Worm (Caenorhabditis elegans) whole organism, mixed stage, embryonic: ENCODE data around the gene Y4C6B.3.

ENCODE experiments used
- blmp-1 ChIP-seq: fragments of 150-350 bp; optimal IDR thresholded peaks from 2 replicates; lab custom pipeline; 2014; ENCODE audit warnings: missing biosample characterization, missing genetic modification characterization
- ceh-39 ChIP-seq: fragments of 150-350 bp; optimal IDR thresholded peaks from 2 replicates; lab custom pipeline; 2014; ENCODE audit warnings: missing biosample characterization, missing genetic modification characterization
- ceh-43 ChIP-seq: fragments of 200-800 bp; sonication (Bioruptor generic); optimal IDR thresholded peaks from 2 replicates; lab custom pipeline; 2018; ENCODE audit warnings: mild to moderate bottlenecking, missing genetic modification characterization, moderate library complexity, missing compliant biosample characterization
- ceh-83 ChIP-seq: fragments of 200-800 bp; sonication (Bioruptor generic); optimal IDR thresholded peaks from 2 replicates; lab custom pipeline; 2018; ENCODE audit warnings: mild to moderate bottlenecking, missing genetic modification characterization, missing compliant biosample characterization
- ces-1 ChIP-seq: fragments of 150-350 bp; optimal IDR thresholded peaks from 2 replicates; lab custom pipeline; 2014; ENCODE audit warnings: missing biosample characterization, missing genetic modification reagents, missing genetic modification characterization
- drap-1 ChIP-seq: fragments of 200-800 bp; sonication (Bioruptor generic); optimal IDR thresholded peaks from 3 replicates; lab custom pipeline; 2018; ENCODE audit warnings: mild to moderate bottlenecking, missing genetic modification characterization, missing compliant biosample characterization
- elt-3 ChIP-seq: fragments of 150-350 bp; optimal IDR thresholded peaks from 2 replicates; lab custom pipeline; 2014; ENCODE audit warnings: missing biosample characterization, missing genetic modification characterization
- flh-1 ChIP-seq: fragments of 200-800 bp; sonication (Bioruptor generic); optimal IDR thresholded peaks from 2 replicates; lab custom pipeline; 2018; ENCODE audit warnings: mild to moderate bottlenecking, missing genetic modification characterization, moderate library complexity, missing compliant biosample characterization
- ham-2 ChIP-seq: fragments of 200-800 bp; sonication (Bioruptor generic); optimal IDR thresholded peaks from 2 replicates; lab custom pipeline; 2018; ENCODE audit warnings: mild to moderate bottlenecking, missing genetic modification characterization, missing compliant biosample characterization
- lin-13 ChIP-seq: fragments of 150-350 bp; optimal IDR thresholded peaks from 2 replicates; lab custom pipeline; 2014; ENCODE audit warnings: missing biosample characterization, missing genetic modification characterization
- lin-32 ChIP-seq: fragments of 200-800 bp; sonication (Bioruptor generic); optimal IDR thresholded peaks from 2 replicates; lab custom pipeline; 2018; ENCODE audit warnings: mild to moderate bottlenecking, missing genetic modification characterization, missing compliant biosample characterization
- lsy-2 ChIP-seq: fragments of 150-350 bp; optimal IDR thresholded peaks from 2 replicates; lab custom pipeline; 2014; ENCODE audit warnings: missing biosample characterization, missing genetic modification characterization
- mab-5 ChIP-seq: fragments of 150-350 bp; optimal IDR thresholded peaks from 2 replicates; lab custom pipeline; 2014; ENCODE audit warnings: missing biosample characterization, missing genetic modification characterization
- mep-1 ChIP-seq: fragments of 150-350 bp; optimal IDR thresholded peaks from 2 replicates; lab custom pipeline; 2017; ENCODE audit warnings: missing biosample characterization, missing genetic modification reagents, missing genetic modification characterization, inconsistent platforms
- mls-2 ChIP-seq: sonication (generic microtip); optimal IDR thresholded peaks from 2 replicates; lab custom pipeline; 2016; ENCODE audit warnings: mild to moderate bottlenecking, missing genetic modification characterization, moderate library complexity, missing compliant biosample characterization
- nhr-2 ChIP-seq: fragments of 150-350 bp; optimal IDR thresholded peaks from 2 replicates; lab custom pipeline; 2014; ENCODE audit warnings: missing biosample characterization, missing genetic modification characterization
- nhr-237 ChIP-seq: fragments of 150-350 bp; optimal IDR thresholded peaks from 2 replicates; lab custom pipeline; 2014; ENCODE audit warnings: missing biosample characterization, missing genetic modification characterization
- nhr-28 ChIP-seq: fragments of 150-350 bp; optimal IDR thresholded peaks from 2 replicates; lab custom pipeline; 2014; ENCODE audit warnings: missing biosample characterization, missing genetic modification characterization
- nhr-76 ChIP-seq: sonication (generic microtip); optimal IDR thresholded peaks from 2 replicates; lab custom pipeline; 2017; ENCODE audit warnings: missing biosample characterization, missing genetic modification characterization
- pha-4 ChIP-seq: fragments of 150-350 bp; optimal IDR thresholded peaks from 2 replicates; lab custom pipeline; 2018; ENCODE audit warnings: missing biosample characterization, missing genetic modification reagents, missing genetic modification characterization
- sem-2 ChIP-seq: fragments of 200-800 bp; sonication (Bioruptor generic); optimal IDR thresholded peaks from 2 replicates; lab custom pipeline; 2018; ENCODE audit warnings: mild to moderate bottlenecking, missing genetic modification characterization, missing compliant biosample characterization
- unc-120 ChIP-seq: sonication (generic microtip); optimal IDR thresholded peaks from 2 replicates; lab custom pipeline; 2017; ENCODE audit warnings: missing genetic modification characterization, missing compliant biosample characterization; ENCODE audit not compliant: poor library complexity, severe bottlenecking
- unc-39 ChIP-seq: fragments of 150-350 bp; optimal IDR thresholded peaks from 2 replicates; lab custom pipeline; 2014; ENCODE audit warnings: missing biosample characterization, missing genetic modification characterization
- ztf-11 ChIP-seq: fragments of 150-350 bp; optimal IDR thresholded peaks from 2 replicates; lab custom pipeline; 2014; ENCODE audit warnings: missing biosample characterization, missing genetic modification characterization

Gene Y4C6B.3

DNA sequence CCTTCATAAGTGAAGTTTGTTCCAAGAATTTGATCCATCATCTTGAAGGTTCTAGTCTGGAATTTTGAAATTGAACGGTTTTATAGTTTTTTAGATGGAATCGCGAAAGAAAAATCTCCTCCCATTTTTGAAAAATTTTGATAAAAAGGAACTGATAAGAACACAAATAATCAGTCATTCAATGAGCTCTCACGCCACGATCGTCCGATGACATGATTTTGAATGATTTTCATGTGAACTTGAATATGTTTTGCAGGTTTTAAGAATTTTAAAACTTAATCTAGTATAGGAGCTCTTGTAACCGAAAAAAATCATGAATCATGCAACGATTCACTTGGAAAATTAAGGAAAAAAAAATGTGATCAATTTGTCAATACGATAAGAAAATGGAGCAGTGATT is 44.8 kb downstream of the Y4C6B.3 start, which contains the start of gene elo-5:
TSS of gene elo-5 (minus strand) at position 56 of the 400 bp plus-strand sequence.
- TF ChIP-seq nhr-28 (tag; lab: Kevin White, UChicago) (no peak), pha-4 (tag; lab: Kevin White, UChicago) (no peak), ztf-11 (no peak), flh-1 (GFP tag; lab: Kevin White, UChicago) (no peak), mab-5 (tag; lab: Kevin White, UChicago) (no peak), ceh-83 (GFP tag; lab: Kevin White, UChicago) (no peak), lin-13 (tag; lab: Kevin White, UChicago) (no peak)
- TF ChIP-seq, all 35 proteins: peak for 0

- TF ChIP-seq mep-1 (tag; lab: Kevin White, UChicago), result no peak
- TF ChIP-seq drap-1, result no peak
- no peak for TF ChIP-seq lin-32 (GFP tag; lab: Kevin White, UChicago)
- no peak for TF ChIP-seq unc-39 (tag; lab: Kevin White, UChicago)
- TF ChIP-seq pha-4 (tag; lab: Kevin White, UChicago), result no peak
- TF ChIP-seq elt-3 (tag; lab: Kevin White, UChicago), result no peak
- no peak for TF ChIP-seq ztf-11
- no peak for TF ChIP-seq nhr-2 (tag; lab: Kevin White, UChicago)
- no peak for TF ChIP-seq mls-2
- no peak for TF ChIP-seq ceh-43 (GFP tag; lab: Kevin White, UChicago)
- TF ChIP-seq ces-1, result no peak
Measured at ce11 chrIV:5380140-5380539, 47.9 kb downstream of the Y4C6B.3 start.

- TF ChIP-seq unc-39 (tag; lab: Kevin White, UChicago) (no peak), flh-1 (GFP tag; lab: Kevin White, UChicago) (no peak), unc-120 (tag; lab: Kevin White, UChicago) (no peak), nhr-2 (tag; lab: Kevin White, UChicago) (no peak), blmp-1 (tag; lab: Kevin White, UChicago) (no peak), nhr-76 (tag; lab: Kevin White, UChicago) (no peak), ceh-83 (GFP tag; lab: Kevin White, UChicago) (no peak), nhr-237 (tag; lab: Kevin White, UChicago) (no peak), lin-32 (GFP tag; lab: Kevin White, UChicago) (no peak), lsy-2 (no peak), sem-2 (no peak), ceh-39 (tag; lab: Kevin White, UChicago) (no peak), elt-3 (tag; lab: Kevin White, UChicago) (no peak)
Measured at ce11 chrIV:5381334-5381733, 49.1 kb downstream of the Y4C6B.3 start, which contains the start of gene F41H10.2. Gene F41H10.2 (plus strand): TSS chrIV:5381634.

DNA sequence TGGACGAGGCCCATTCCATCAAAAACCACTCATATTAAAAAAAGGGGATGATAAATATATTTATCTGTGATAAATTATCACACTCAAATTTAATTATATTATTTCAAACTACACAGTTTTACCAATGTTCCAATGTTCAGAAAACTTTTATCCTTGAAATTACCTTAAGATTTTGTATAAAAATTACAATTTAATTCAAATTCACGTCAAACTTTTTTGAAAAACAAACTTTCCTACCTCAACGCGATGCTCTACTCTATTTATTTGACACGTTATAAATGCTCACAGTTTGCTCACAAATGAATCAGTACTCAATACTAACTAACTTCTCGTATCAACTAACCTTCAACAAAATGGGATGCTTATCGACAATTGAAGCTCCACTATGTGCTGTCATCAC is 50.3 kb downstream of the Y4C6B.3 start, which contains the start of gene F41H10.1:
TSS of gene F41H10.1 (plus strand) at position 301 of the 400 bp plus-strand sequence.
- TF ChIP-seq ceh-39 (tag; lab: Kevin White, UChicago) (no peak), blmp-1 (tag; lab: Kevin White, UChicago) (no peak), nhr-2 (tag; lab: Kevin White, UChicago) (no peak)
- TF ChIP-seq, all 35 proteins: peak for 0

ce11 chrIV:5385020-5385419 is 52.7 kb downstream of the Y4C6B.3 start, which contains the start of gene F41H10.12:
Gene F41H10.12 (plus strand): TSS chrIV:5385320.
- no peak for TF ChIP-seq drap-1
- no peak for TF ChIP-seq elt-3 (tag; lab: Kevin White, UChicago)
- no peak for TF ChIP-seq ham-2 (GFP tag; lab: Kevin White, UChicago)
